Fruit fly (Drosophila melanogaster): ENCODE measurements around the gene Srlp.

Gene Srlp

dm6 chr3R:12448889-12449314 lies 15.0 kb downstream of the Srlp start, which contains the start of gene CG18549 (continued):
- peak; percentile 99 to 100 for TF ChIP-seq chif (GFP tag; optimal IDR thresholded peaks at IDR 0.05)
- TF ChIP-seq CG6272 (GFP tag; IDR thresholded peaks at IDR 0.05): peak; percentile 99
- peak; percentile 99 for TF ChIP-seq CG8290 (GFP tag; optimal IDR thresholded peaks at IDR 0.05)
- peak; percentile 95 to 99 for TF ChIP-seq CG8290 (tag; optimal IDR thresholded peaks at IDR 0.05)
- TF ChIP-seq CG11696 (GFP tag; IDR thresholded peaks at IDR 0.05): peak; percentile 98
- peak; percentile 99 for TF ChIP-seq CG4328 (GFP tag; optimal IDR thresholded peaks at IDR 0.05)
- TF ChIP-seq Hr51 (GFP tag; optimal IDR thresholded peaks at IDR 0.05): peak; percentile 99 to 100
- peak; percentile 99 for TF ChIP-seq GATAe (GFP tag; conservative IDR thresholded peaks at IDR 0.05)
- peak; percentile 100 for TF ChIP-seq CG13424 (tag; optimal IDR thresholded peaks at IDR 0.05)
- peak; percentile 100 for TF ChIP-seq Ssrp (tag; optimal IDR thresholded peaks at IDR 0.05)
- TF ChIP-seq Meics (GFP tag; optimal IDR thresholded peaks at IDR 0.05): peak; percentile 100
- peak; percentile 99 for TF ChIP-seq gcm2 (GFP tag; optimal IDR thresholded peaks at IDR 0.05)
- TF ChIP-seq cwo (GFP tag; optimal IDR thresholded peaks at IDR 0.05): peak; percentile 99
- peak; percentile 97 for TF ChIP-seq her (GFP tag; optimal IDR thresholded peaks at IDR 0.05)
- TF ChIP-seq CG3163 (GFP tag; optimal IDR thresholded peaks at IDR 0.05): peak; percentile 92
- peak; percentile 98 for TF ChIP-seq HmgD (GFP tag; optimal IDR thresholded peaks at IDR 0.05)
- peak; percentile 99 for TF ChIP-seq CG10431 (GFP tag; optimal IDR thresholded peaks at IDR 0.05)
- TF ChIP-seq CG17385 (GFP tag; optimal IDR thresholded peaks at IDR 0.05): peak; percentile 100
- TF ChIP-seq odd (GFP tag; optimal IDR thresholded peaks at IDR 0.05): peak; percentile 100
- TF ChIP-seq sens-2 (GFP tag; IDR thresholded peaks at IDR 0.05): peak; percentile 100
- peak; percentile 99 for TF ChIP-seq tup (GFP tag; optimal IDR thresholded peaks at IDR 0.05)
- TF ChIP-seq ac (GFP tag; optimal IDR thresholded peaks at IDR 0.05): peak; percentile 98
- peak; percentile 99 for TF ChIP-seq al (GFP tag; IDR thresholded peaks at IDR 0.05)
- no peak for TF ChIP-seq sc (optimal IDR thresholded peaks at IDR 0.05)
- TF ChIP-seq sc (GFP tag; optimal IDR thresholded peaks at IDR 0.05): peak; percentile 100
- TF ChIP-seq Optix (GFP tag; IDR thresholded peaks at IDR 0.05): peak; percentile 99
- TF ChIP-seq CG2120 (GFP tag; optimal IDR thresholded peaks at IDR 0.05): peak; percentile 100
- peak; percentile 95 for TF ChIP-seq CG4360 (GFP tag; IDR thresholded peaks at IDR 0.05)
- peak; percentile 100 for TF ChIP-seq az2 (GFP tag; optimal IDR thresholded peaks at IDR 0.05)
- peak; percentile 100 for TF ChIP-seq ap (GFP tag; IDR thresholded peaks at IDR 0.05)
- TF ChIP-seq jumu (GFP tag; optimal IDR thresholded peaks at IDR 0.05): peak; percentile 99
- TF ChIP-seq mirr (GFP tag; optimal IDR thresholded peaks at IDR 0.05): peak; percentile 99
- peak; percentile 100 for TF ChIP-seq phol (tag; optimal IDR thresholded peaks at IDR 0.05)
- TF ChIP-seq CG3838 (GFP tag; optimal IDR thresholded peaks at IDR 0.05): peak; percentile 99
- peak; percentile 99 for TF ChIP-seq Dip3 (GFP tag; optimal IDR thresholded peaks at IDR 0.05)
- peak; percentile 99 for TF ChIP-seq CG7357 (GFP tag; IDR thresholded peaks at IDR 0.05)
- peak; percentile 94 for TF ChIP-seq CG15073 (GFP tag; optimal IDR thresholded peaks at IDR 0.05)
- peak; percentile 62 for TF ChIP-seq tna (GFP tag; IDR thresholded peaks at IDR 0.05; ENCODE audit: partially characterized antibody)
- TF ChIP-seq CG32772 (GFP tag; IDR thresholded peaks at IDR 0.05): peak; percentile 100
- TF ChIP-seq Mad (GFP tag; optimal IDR thresholded peaks at IDR 0.05): peak; percentile 99
- peak; percentile 99 for TF ChIP-seq gt (GFP tag; IDR thresholded peaks at IDR 0.05)
- peak; percentile 97 for TF ChIP-seq CG1603 (tag; optimal IDR thresholded peaks at IDR 0.05)
- TF ChIP-seq usp (GFP tag; optimal IDR thresholded peaks at IDR 0.05): no peak
- peak; percentile 99 to 100 for TF ChIP-seq dpn (GFP tag; optimal IDR thresholded peaks at IDR 0.05)
- peak; percentile 100 for TF ChIP-seq bowl (GFP tag; IDR thresholded peaks at IDR 0.05)
- peak; percentile 98 for TF ChIP-seq CG1024 (GFP tag; IDR thresholded peaks at IDR 0.05)
- peak; percentile 99 for TF ChIP-seq Lim3 (GFP tag; IDR thresholded peaks at IDR 0.05)
- TF ChIP-seq CG14050 (GFP tag; IDR thresholded peaks at IDR 0.05): peak; percentile 100
- peak in 1 of 2 experiments; percentile 99 for TF ChIP-seq Hr78 (GFP tag; optimal IDR thresholded peaks at IDR 0.05)
- TF ChIP-seq dati (GFP tag; IDR thresholded peaks at IDR 0.05): peak; percentile 99
- peak; percentile 100 for TF ChIP-seq CG4730 (GFP tag; IDR thresholded peaks at IDR 0.05)
- peak; percentile 100 for TF ChIP-seq CG13296 (GFP tag; optimal IDR thresholded peaks at IDR 0.05)
